Fruit fly (Drosophila melanogaster) whole organism: ENCODE measurements around the gene CG42570.

Experiments
- CG8478 ChIP-seq: fragments of >200 bp; optimal IDR thresholded peaks from 2 replicates; lab custom pipeline; 2018; ENCODE audit warnings: inconsistent platforms
- Dll ChIP-seq: fragments of >200 bp; optimal IDR thresholded peaks from 2 replicates; lab custom pipeline; 2017
- EcR ChIP-seq, 2 experiments: fragments of >200 bp; optimal IDR thresholded peaks; 2 replicates each; lab custom pipeline; 2017; ENCODE audit warnings: missing biosample characterization in 2 of 2, missing genetic modification characterization in 2 of 2, missing genetic modification reagents in 2 of 2
- pan ChIP-seq: fragments of >200 bp; optimal IDR thresholded peaks from 2 replicates; lab custom pipeline; 2017

DNA sequence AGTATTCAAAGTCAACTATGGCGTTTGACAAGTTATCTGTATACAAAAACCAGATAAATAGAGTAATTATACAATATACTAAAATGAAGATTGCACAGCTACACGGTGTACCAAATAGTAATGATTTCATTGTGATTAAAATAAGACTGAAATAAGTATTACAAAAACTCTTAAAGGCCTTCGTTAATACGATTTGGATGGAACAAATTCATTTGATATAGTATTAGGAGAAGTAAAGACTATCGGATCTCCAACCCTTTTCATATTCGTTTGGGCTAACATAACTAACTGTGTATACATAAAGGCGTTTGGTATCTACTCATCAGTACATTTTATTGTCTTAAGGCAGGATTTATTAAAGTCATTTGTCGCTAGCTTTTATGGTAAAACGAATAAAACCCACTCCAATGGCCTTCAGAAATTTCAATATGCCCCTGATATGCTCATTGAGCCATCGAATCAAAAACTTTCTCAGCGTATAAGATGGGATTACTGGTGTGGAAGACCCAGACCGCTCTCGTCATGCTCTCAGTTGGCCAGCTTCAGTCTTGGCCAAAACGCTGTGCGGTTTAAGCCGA, 34.2 kb upstream of the CG42570 start, which contains the start of the genes CG7579 and Pgant8:
- TF ChIP-seq Dll (lab: Kevin White, UChicago), result no peak
- TF ChIP-seq EcR (GFP tag; optimal IDR thresholded peaks at IDR 0.05; lab: Kevin White, UChicago), result no peak
- TF ChIP-seq CG8478 (lab: Kevin White, UChicago), result no peak
- TF ChIP-seq pan (lab: Kevin White, UChicago), result no peak
